Worm (Caenorhabditis elegans) whole organism, L4/young adult: Measurements from ENCODE around the gene nspc-5.

Source experiments
- W03F9.2 ChIP-seq: fragments of 150-350 bp; optimal IDR thresholded peaks from 2 replicates; lab custom pipeline; 2014; ENCODE audit warnings: missing biosample characterization, missing genetic modification characterization
- dao-5 ChIP-seq: sonication (generic microtip); optimal IDR thresholded peaks from 2 replicates; lab custom pipeline; 2016; ENCODE audit warnings: missing genotype, missing genetic modification characterization, moderate library complexity, missing compliant biosample characterization
- him-1 ChIP-seq: sonication (generic microtip); optimal IDR thresholded peaks from 2 replicates; lab custom pipeline; 2016; ENCODE audit warnings: missing genotype, missing genetic modification reagents, missing genetic modification characterization, missing compliant biosample characterization

- TF ChIP-seq W03F9.2 (no peak), dao-5 (tag; lab: Kevin White, UChicago) (no peak), him-1 (tag; lab: Kevin White, UChicago) (no peak)
Measured at ce11 chrX:8489415-8489814, 49.1 kb upstream of the nspc-5 start.
